Fruit fly (Drosophila melanogaster): Measurements from ENCODE around the gene CG4907.

The CG4907 gene

dm6 chr3R:22690311-22690710 is 20.3 kb downstream of the CG4907 start, which contains the start of the genes wfs1 and Nup133 (continued):
- TF ChIP-seq CG10979 (tag; optimal IDR thresholded peaks at IDR 0.05): peak; percentile 83
- TF ChIP-seq tll (GFP tag; optimal IDR thresholded peaks at IDR 0.05): peak in 1 of 2 experiments; percentile 43
- TF ChIP-seq hth (optimal IDR thresholded peaks at IDR 0.05): no peak
- TF ChIP-seq HLH4C (GFP tag; IDR thresholded peaks at IDR 0.05; ENCODE audit: partially characterized antibody): peak; percentile 86
- TF ChIP-seq H15 (GFP tag; IDR thresholded peaks at IDR 0.05): peak; percentile 46; the same call in 1 of the 3 replicates
- peak; percentile 84 for TF ChIP-seq Xrp1 (GFP tag; IDR thresholded peaks at IDR 0.05)
- peak; percentile 86 for TF ChIP-seq CG9727 (GFP tag; optimal IDR thresholded peaks at IDR 0.05)
- TF ChIP-seq slbo (GFP tag; IDR thresholded peaks at IDR 0.05): peak; percentile 77
- no peak; the same call in 1 of the 2 replicates for TF ChIP-seq Oaz (GFP tag; IDR thresholded peaks at IDR 0.05)
- TF ChIP-seq Dll (GFP tag; IDR thresholded peaks at IDR 0.05; ENCODE audit: partially characterized antibody): peak; percentile 97
- TF ChIP-seq Chrac-16 (GFP tag; optimal IDR thresholded peaks at IDR 0.05): peak; percentile 69
- peak; percentile 80 for TF ChIP-seq CG8388 (GFP tag; optimal IDR thresholded peaks at IDR 0.05)
- TF ChIP-seq CG7839 (tag; optimal IDR thresholded peaks at IDR 0.05): no peak
- peak; percentile 73 for TF ChIP-seq stwl (tag; optimal IDR thresholded peaks at IDR 0.05)
- TF ChIP-seq CG7987 (GFP tag; optimal IDR thresholded peaks at IDR 0.05): peak; percentile 45
- no peak for TF ChIP-seq cwo (GFP tag; optimal IDR thresholded peaks at IDR 0.05)
- TF ChIP-seq CG8765 (GFP tag; IDR thresholded peaks at IDR 0.05): no peak
- peak; percentile 57 for TF ChIP-seq bcd (GFP tag; optimal IDR thresholded peaks at IDR 0.05)
- TF ChIP-seq az2 (GFP tag; optimal IDR thresholded peaks at IDR 0.05): peak; percentile 76
- TF ChIP-seq CG10462 (GFP tag; optimal IDR thresholded peaks at IDR 0.05): peak; percentile 32
- TF ChIP-seq CG6765 (GFP tag; optimal IDR thresholded peaks at IDR 0.05): peak; percentile 47
- no peak for TF ChIP-seq Awh (GFP tag; IDR thresholded peaks at IDR 0.05)
- peak; percentile 76 for TF ChIP-seq Dbx (GFP tag; IDR thresholded peaks at IDR 0.05)
- no peak for TF ChIP-seq prd (optimal IDR thresholded peaks at IDR 0.05)
- TF ChIP-seq prd (GFP tag; IDR thresholded peaks at IDR 0.05): peak; percentile 80
- TF ChIP-seq CG14667 (GFP tag; IDR thresholded peaks at IDR 0.05): 0 out of 2 replicates have a peak, but pooled peaks have one; percentile 7
- peak; percentile 82 for TF ChIP-seq CG12299 (tag; optimal IDR thresholded peaks at IDR 0.05)
- TF ChIP-seq CG7928 (GFP tag; optimal IDR thresholded peaks at IDR 0.05): peak; percentile 5
- peak; percentile 64 for TF ChIP-seq CG4617 (GFP tag; optimal IDR thresholded peaks at IDR 0.05; ENCODE audit: borderline replicate concordance)
- peak; percentile 31 for TF ChIP-seq CG6813 (GFP tag; optimal IDR thresholded peaks at IDR 0.05)
- no peak for TF ChIP-seq nom (GFP tag; optimal IDR thresholded peaks at IDR 0.05)
- TF ChIP-seq CG17829 (tag; optimal IDR thresholded peaks at IDR 0.05): peak; percentile 93
- peak; percentile 76 for TF ChIP-seq Meics (GFP tag; optimal IDR thresholded peaks at IDR 0.05)
- no peak for TF ChIP-seq jing (GFP tag; optimal IDR thresholded peaks at IDR 0.05)
- TF ChIP-seq ato (GFP tag; IDR thresholded peaks at IDR 0.05; ENCODE audit: partially characterized antibody): peak; percentile 55; the same call in 1 of the 2 replicates
- TF ChIP-seq pita (GFP tag; optimal IDR thresholded peaks at IDR 0.05): no peak
- no peak for TF ChIP-seq D19B (GFP tag; optimal IDR thresholded peaks at IDR 0.05)
- TF ChIP-seq CG11723 (GFP tag; optimal IDR thresholded peaks at IDR 0.05): no peak
- peak; percentile 74 for TF ChIP-seq fd3F (GFP tag; optimal IDR thresholded peaks at IDR 0.05)
- no peak for TF ChIP-seq h (optimal IDR thresholded peaks at IDR 0.05)
- TF ChIP-seq row (GFP tag; IDR thresholded peaks at IDR 0.05): peak; percentile 94
- TF ChIP-seq HmgZ (tag; optimal IDR thresholded peaks at IDR 0.05): peak; percentile 79
- TF ChIP-seq yki (optimal IDR thresholded peaks at IDR 0.05): no peak
- peak; percentile 88 for TF ChIP-seq CG2116 (GFP tag; optimal IDR thresholded peaks at IDR 0.05)
- peak; percentile 79 for TF ChIP-seq CG14014 (GFP tag; IDR thresholded peaks at IDR 0.05)
- peak; percentile 65; the same call in 2 of the 3 replicates for TF ChIP-seq zfh1 (GFP tag; IDR thresholded peaks at IDR 0.05)
- TF ChIP-seq CG1603 (tag; optimal IDR thresholded peaks at IDR 0.05): no peak
- peak; percentile 67 for TF ChIP-seq Spps (tag; optimal IDR thresholded peaks at IDR 0.05)

Measured in whole organism, embryonic.